Fruit fly (Drosophila melanogaster): ENCODE results near the gene Wsck.

- TF ChIP-seq CG8478 (optimal IDR thresholded peaks at IDR 0.05) (no peak), CTCF (optimal IDR thresholded peaks at IDR 0.05) (no peak)
Observed at dm6 chr3R:24667538-24668207, 37.8 kb upstream of the Wsck start.

Measured in S2 (cell line).